Fruit fly (Drosophila melanogaster): ENCODE measurements around the gene CG32107.

Gene CG32107

dm6 chr3L:12832355-12832881 lies 28.7 kb downstream of the CG32107 start (continued):
- TF ChIP-seq D19A (tag; optimal IDR thresholded peaks at IDR 0.05) (no peak), wor (GFP tag; IDR thresholded peaks at IDR 0.05) (no peak), BEAF-32 (GFP tag; optimal IDR thresholded peaks at IDR 0.05) (no peak), ftz-f1 (GFP tag; optimal IDR thresholded peaks at IDR 0.05) (no peak), HHEX (GFP tag; optimal IDR thresholded peaks at IDR 0.05) (no peak), fru (optimal IDR thresholded peaks at IDR 0.05) (no peak), Dek (tag; optimal IDR thresholded peaks at IDR 0.05) (no peak), danr (GFP tag; IDR thresholded peaks at IDR 0.05) (no peak), CG3163 (GFP tag; optimal IDR thresholded peaks at IDR 0.05) (peak; percentile 75), Nf-YC (tag; optimal IDR thresholded peaks at IDR 0.05) (peak; percentile 49), rib (GFP tag; IDR thresholded peaks at IDR 0.05) (0 out of 2 replicates have a peak, but pooled peaks have one; percentile 20), oc (tag; optimal IDR thresholded peaks at IDR 0.05) (no peak), CG12236 (GFP tag; optimal IDR thresholded peaks at IDR 0.05) (no peak), CG15269 (tag; optimal IDR thresholded peaks at IDR 0.05) (no peak), B-H1 (GFP tag; IDR thresholded peaks at IDR 0.05) (no peak), CG17361 (GFP tag; IDR thresholded peaks at IDR 0.05) (no peak), klu (GFP tag; IDR thresholded peaks at IDR 0.05) (no peak), CG18764 (GFP tag; optimal IDR thresholded peaks at IDR 0.05) (no peak), Atf-2 (GFP tag; optimal IDR thresholded peaks at IDR 0.05) (no peak), CG8924 (tag; optimal IDR thresholded peaks at IDR 0.05) (no peak), CG1024 (GFP tag; IDR thresholded peaks at IDR 0.05) (no peak), kah (GFP tag; optimal IDR thresholded peaks at IDR 0.05) (no peak), CG9609 (GFP tag; optimal IDR thresholded peaks at IDR 0.05) (no peak), wek (GFP tag; optimal IDR thresholded peaks at IDR 0.05) (no peak), Elba2 (GFP tag; optimal IDR thresholded peaks at IDR 0.05) (no peak), CG30020 (tag; optimal IDR thresholded peaks at IDR 0.05) (no peak), inv (GFP tag; IDR thresholded peaks at IDR 0.05; ENCODE audit: partially characterized antibody) (no peak), dmrt11E (tag; optimal IDR thresholded peaks at IDR 0.05) (no peak), ap (GFP tag; IDR thresholded peaks at IDR 0.05) (no peak), maf-S (GFP tag; optimal IDR thresholded peaks at IDR 0.05) (no peak), tap (tag; optimal IDR thresholded peaks at IDR 0.05) (no peak), HmgD (GFP tag; optimal IDR thresholded peaks at IDR 0.05) (no peak), bsh (GFP tag; optimal IDR thresholded peaks at IDR 0.05) (peak in 1 of 2 experiments; percentile 29), fd96Cb (tag; optimal IDR thresholded peaks at IDR 0.05) (no peak), Aef1 (GFP tag; IDR thresholded peaks at IDR 0.05) (no peak), nerfin-2 (GFP tag; IDR thresholded peaks at IDR 0.05; ENCODE audit: partially characterized antibody) (no peak), CG9932 (GFP tag; IDR thresholded peaks at IDR 0.05) (no peak), CG5180 (GFP tag; optimal IDR thresholded peaks at IDR 0.05) (peak; percentile 89), Taf1 (GFP tag; IDR thresholded peaks at IDR 0.05) (no peak), az2 (GFP tag; optimal IDR thresholded peaks at IDR 0.05) (no peak), CG16815 (GFP tag; optimal IDR thresholded peaks at IDR 0.05) (no peak), dati (GFP tag; IDR thresholded peaks at IDR 0.05) (no peak), Spps (tag; optimal IDR thresholded peaks at IDR 0.05) (no peak), Poxn (GFP tag; IDR thresholded peaks at IDR 0.05) (no peak), CG12769 (tag; optimal IDR thresholded peaks at IDR 0.05) (peak; percentile 83), CG11247 (GFP tag; IDR thresholded peaks at IDR 0.05) (no peak), Pdp1 (GFP tag; optimal IDR thresholded peaks at IDR 0.05) (peak in 1 of 2 experiments; percentile 20), corto (GFP tag; optimal IDR thresholded peaks at IDR 0.05) (peak; percentile 48), CG7271 (tag; optimal IDR thresholded peaks at IDR 0.05) (no peak), CG18476 (GFP tag; optimal IDR thresholded peaks at IDR 0.05) (no peak), CG1832 (GFP tag; optimal IDR thresholded peaks at IDR 0.05) (no peak)
